Worm (Caenorhabditis elegans) whole organism, L4 larva: ENCODE results near the gene nphp-1.

Source experiments
- ZK337.2 ChIP-seq: fragments of 200-800 bp; sonication (Bioruptor generic); IDR thresholded peaks from 2 replicates; pipeline ENCODE4 v1.3.6; 2022; ENCODE audit warnings: missing genetic modification reagents, missing genetic modification characterization, missing compliant biosample characterization
- ama-1 ChIP-seq: fragments of 150-350 bp; optimal IDR thresholded peaks from 2 replicates; lab custom pipeline; 2014; ENCODE audit warnings: inconsistent platforms, mixed read lengths
- ceh-28 ChIP-seq: fragments of 150-350 bp; optimal IDR thresholded peaks from 2 replicates; lab custom pipeline; 2014; ENCODE audit warnings: missing biosample characterization, missing genetic modification reagents, missing genetic modification characterization
- hlh-30 ChIP-seq: sonication (generic microtip); optimal IDR thresholded peaks from 2 replicates; lab custom pipeline; 2017; ENCODE audit warnings: antibody characterized with exemption, mild to moderate bottlenecking, missing genetic modification characterization, missing compliant biosample characterization; ENCODE audit not compliant: insufficient read depth
- lsy-2 ChIP-seq, 2 experiments: fragments of 150-350 bp in 1 of 2; sonication (generic microtip) in 1 of 2; optimal IDR thresholded peaks; 2 replicates each; lab custom pipeline; 2014 to 2017; ENCODE audit warnings: missing biosample characterization in 2 of 2, missing genetic modification characterization in 2 of 2
- nhr-11 ChIP-seq: fragments of 150-350 bp; optimal IDR thresholded peaks from 2 replicates; lab custom pipeline; 2014; ENCODE audit warnings: missing biosample characterization, missing genetic modification characterization
- nhr-25 ChIP-seq: sonication (generic microtip); optimal IDR thresholded peaks from 2 replicates; lab custom pipeline; 2017; ENCODE audit warnings: missing genetic modification characterization, mild to moderate bottlenecking, missing compliant biosample characterization, antibody characterized with exemption, moderate library complexity, borderline replicate concordance; ENCODE audit not compliant: insufficient read depth
- snpc-1.2 ChIP-seq: fragments of 200-800 bp; sonication (Bioruptor generic); IDR thresholded peaks from 2 replicates; pipeline ENCODE4 v1.3.6; 2022; ENCODE audit warnings: missing genetic modification reagents, missing genetic modification characterization, missing compliant biosample characterization
- unc-62 ChIP-seq, 3 experiments: fragments of 150-350 bp in 1 of 3; sonication (generic microtip); optimal IDR thresholded peaks in 2 of 3; peaks in 1 of 3; 1 replicate in 1 of 3; 2 replicates in 2 of 3; lab custom pipeline; 2014 to 2017; ENCODE audit warnings: missing biosample characterization in 3 of 3, missing genetic modification characterization in 3 of 3, missing genetic modification reagents in 3 of 3, missing genotype in 1 of 3
- zfp-3 ChIP-seq: fragments of 200-800 bp; sonication (Bioruptor generic); conservative IDR thresholded peaks from 2 replicates; pipeline ENCODE4 v1.3.6; 2022; ENCODE audit warnings: missing genetic modification reagents, missing genetic modification characterization, missing compliant biosample characterization

ce11 chrII:10598970-10599369 is 53.1 kb downstream of the nphp-1 start, which contains the start of gene C14A4.9:
- TF ChIP-seq nhr-11 (tag; lab: Kevin White, UChicago) = no peak
- TF ChIP-seq hlh-30 (tag; lab: Kevin White, UChicago) = no peak
- TF ChIP-seq ama-1 (lab: Kevin White, UChicago) = no peak
- TF ChIP-seq zfp-3 (GFP tag; lab: Robert Waterston, UW) = no peak
- no peak for TF ChIP-seq unc-62 (GFP tag; optimal IDR thresholded peaks at IDR 0.05 in 1 of 2; lab: Kevin White, UChicago)
- TF ChIP-seq unc-62 (tag; optimal IDR thresholded peaks at IDR 0.05; lab: Kevin White, UChicago) = no peak
- no peak for TF ChIP-seq ZK337.2
- TF ChIP-seq lsy-2 (tag; optimal IDR thresholded peaks at IDR 0.05; lab: Kevin White, UChicago) = no peak
- TF ChIP-seq nhr-25 = no peak
- TF ChIP-seq ceh-28 (tag; lab: Kevin White, UChicago) = no peak
- TF ChIP-seq snpc-1.2 (GFP tag; lab: Robert Waterston, UW) = no peak
